Worm (Caenorhabditis elegans): Measurements from ENCODE around the gene fbxl-4.
A peak's percentile ranks its signal among the peaks of the same experiment; 100 is the strongest.

ce11 chrX:6622552-6623236 lies 34.1 kb downstream of the fbxl-4 start, which contains the start of gene clec-266:
- TF ChIP-seq ztf-29 (GFP tag; IDR thresholded peaks at IDR 0.05) = no peak
- no peak for TF ChIP-seq cog-1 (tag; optimal IDR thresholded peaks at IDR 0.05)
- TF ChIP-seq flt-1 (GFP tag; IDR thresholded peaks at IDR 0.05) = 0 out of 2 replicates have a peak, but pooled peaks have one; percentile 23
- TF ChIP-seq ztf-23 (GFP tag; IDR thresholded peaks at IDR 0.05) = no peak
- TF ChIP-seq klf-2 (GFP tag; conservative IDR thresholded peaks at IDR 0.05) = no peak
- TF ChIP-seq ref-1 (GFP tag; conservative IDR thresholded peaks at IDR 0.05) = no peak

All from whole organism, midembryonic.